Worm (Caenorhabditis elegans) whole organism, L1 larva: Measurements from ENCODE around the gene frpr-14.

Experiments used
- blmp-1 ChIP-seq: fragments of 150-350 bp; optimal IDR thresholded peaks from 2 replicates; lab custom pipeline; 2014; ENCODE audit warnings: missing biosample characterization, missing genetic modification characterization
- isw-1 ChIP-seq: fragments of 200-800 bp; sonication (Bioruptor generic); IDR thresholded peaks from 2 replicates; pipeline ENCODE4 v1.3.6; 2022; ENCODE audit warnings: missing genetic modification characterization, missing compliant biosample characterization
- nhr-28 ChIP-seq: fragments of 150-350 bp; optimal IDR thresholded peaks from 2 replicates; lab custom pipeline; 2014; ENCODE audit warnings: missing biosample characterization, missing genetic modification characterization
- pqm-1 ChIP-seq: sonication (generic microtip); optimal IDR thresholded peaks from 3 replicates; lab custom pipeline; 2017; ENCODE audit warnings: missing biosample characterization, missing genetic modification characterization
- sptf-1 ChIP-seq: fragments of 150-350 bp; optimal IDR thresholded peaks from 2 replicates; lab custom pipeline; 2014; ENCODE audit warnings: missing biosample characterization, missing genetic modification characterization
- ztf-4 ChIP-seq: fragments of 150-350 bp; optimal IDR thresholded peaks from 2 replicates; lab custom pipeline; 2014; ENCODE audit warnings: missing biosample characterization, missing genetic modification characterization

ce11 chrII:625926-626325 is 24.8 kb upstream of the frpr-14 start:
- TF ChIP-seq isw-1 (GFP tag; lab: Robert Waterston, UW) (no peak), pqm-1 (no peak), ztf-4 (no peak), sptf-1 (tag; lab: Kevin White, UChicago) (no peak), blmp-1 (tag; lab: Kevin White, UChicago) (peak; percentile 69), nhr-28 (tag; lab: Kevin White, UChicago) (no peak)
